Fruit fly (Drosophila melanogaster) whole organism, adult: ENCODE data around the gene GstT3.

Experiments
- CG11617 ChIP-seq: fragments of 200-800 bp; sonication (Bioruptor generic); optimal IDR thresholded peaks from 2 replicates; lab custom pipeline; 2017; ENCODE audit warnings: mild to moderate bottlenecking, missing biosample characterization, missing genetic modification reagents, missing genetic modification characterization
- CG14711 ChIP-seq: fragments of 200-800 bp; sonication (Bioruptor generic); optimal IDR thresholded peaks from 2 replicates; lab custom pipeline; 2018; ENCODE audit warnings: missing biosample characterization, mild to moderate bottlenecking, missing genetic modification characterization, moderate library complexity
- CG1620 ChIP-seq: fragments of 200-800 bp; sonication (Bioruptor generic); optimal IDR thresholded peaks from 2 replicates; lab custom pipeline; 2016; ENCODE audit warnings: missing biosample characterization, missing genetic modification characterization
- CG5204 ChIP-seq: fragments of 200-800 bp; sonication (Bioruptor generic); optimal IDR thresholded peaks from 2 replicates; lab custom pipeline; 2016; ENCODE audit warnings: missing biosample characterization, missing genetic modification characterization
- CG7045 ChIP-seq: fragments of 200-800 bp; sonication (Bioruptor generic); optimal IDR thresholded peaks from 2 replicates; lab custom pipeline; 2017; ENCODE audit warnings: missing biosample characterization, mild to moderate bottlenecking, missing genetic modification characterization
- Crg-1 ChIP-seq: fragments of 200-800 bp; sonication (Bioruptor generic); optimal IDR thresholded peaks from 2 replicates; lab custom pipeline; 2016; ENCODE audit warnings: missing biosample characterization, missing genetic modification characterization
- Hr96 ChIP-seq: fragments of 200-800 bp; sonication (Bioruptor generic); optimal IDR thresholded peaks from 2 replicates; lab custom pipeline; 2016; ENCODE audit warnings: missing biosample characterization, missing genetic modification characterization
- Mnt ChIP-seq: fragments of 200-800 bp; sonication (Bioruptor generic); optimal IDR thresholded peaks from 2 replicates; lab custom pipeline; 2016; ENCODE audit warnings: missing biosample characterization, mild to moderate bottlenecking, missing genetic modification characterization
- bab1 ChIP-seq: fragments of 200-800 bp; sonication (Bioruptor generic); optimal IDR thresholded peaks from 3 replicates; lab custom pipeline; 2019; ENCODE audit warnings: missing biosample characterization, mild to moderate bottlenecking, missing genetic modification characterization, moderate library complexity
- cic ChIP-seq: fragments of 200-800 bp; sonication (Bioruptor generic); optimal IDR thresholded peaks from 2 replicates; lab custom pipeline; 2017; ENCODE audit warnings: missing biosample characterization, mild to moderate bottlenecking, missing genetic modification characterization, moderate library complexity
- pad ChIP-seq: fragments of 200-800 bp; sonication (Bioruptor generic); optimal IDR thresholded peaks from 3 replicates; lab custom pipeline; 2017; ENCODE audit warnings: missing biosample characterization, missing genetic modification characterization, mild to moderate bottlenecking, moderate library complexity, missing genetic modification reagents
- tj ChIP-seq: fragments of 200-800 bp; sonication (Bioruptor generic); optimal IDR thresholded peaks from 3 replicates; lab custom pipeline; 2017; ENCODE audit warnings: missing biosample characterization, mild to moderate bottlenecking, missing genetic modification characterization, moderate library complexity

- TF ChIP-seq CG11617 (GFP tag; lab: Kevin White, UChicago) (no peak), Mnt (GFP tag; lab: Kevin White, UChicago) (no peak), CG1620 (no peak), bab1 (peak; percentile 16), tj (GFP tag; lab: Kevin White, UChicago) (no peak), CG5204 (no peak), pad (no peak), Crg-1 (GFP tag; lab: Kevin White, UChicago) (no peak), Hr96 (GFP tag; lab: Kevin White, UChicago) (no peak), CG7045 (GFP tag; lab: Kevin White, UChicago) (no peak), cic (no peak), CG14711 (tag; lab: Kevin White, UChicago) (no peak)
Measured at dm6 chrX:20426818-20427217, 40.4 kb upstream of the GstT3 start, which contains the start of gene CG15456.
